Fruit fly (Drosophila melanogaster) whole organism, embryonic: ENCODE measurements around the gene SCAR.

ENCODE experiments used
- Asciz ChIP-seq: fragments of 200-800 bp; sonication (Bioruptor generic); optimal IDR thresholded peaks from 2 replicates; lab custom pipeline; 2017; ENCODE audit warnings: missing biosample characterization, mild to moderate bottlenecking, missing genetic modification characterization, missing genetic modification reagents
- Bdp1 ChIP-seq: fragments of 200-800 bp; sonication (Bioruptor generic); optimal IDR thresholded peaks from 3 replicates; lab custom pipeline; 2016; ENCODE audit warnings: missing biosample characterization, missing genetic modification characterization
- CG10209 ChIP-seq: fragments of 200-800 bp; sonication (Bioruptor generic); optimal IDR thresholded peaks from 3 replicates; lab custom pipeline; 2017; ENCODE audit warnings: missing biosample characterization, mild to moderate bottlenecking, missing genetic modification characterization, missing genetic modification reagents
- CG1024 ChIP-seq: fragments of 200-800 bp; sonication (Bioruptor generic); IDR thresholded peaks from 2 replicates; pipeline ENCODE4 v1.3.6; 2022; ENCODE audit warnings: missing biosample characterization, missing genetic modification characterization
- CG10321 ChIP-seq: fragments of 200-800 bp; sonication (Bioruptor generic); IDR thresholded peaks from 2 replicates; pipeline ENCODE4 v1.3.6; 2022; ENCODE audit warnings: missing biosample characterization, missing genetic modification characterization
- CG10979 ChIP-seq: fragments of 200-800 bp; sonication (Bioruptor generic); optimal IDR thresholded peaks from 2 replicates; lab custom pipeline; 2018; ENCODE audit warnings: missing biosample characterization, mild to moderate bottlenecking, missing genetic modification characterization, moderate library complexity
- CG14710 ChIP-seq: fragments of 200-800 bp; sonication (Bioruptor generic); optimal IDR thresholded peaks from 3 replicates; lab custom pipeline; 2019; ENCODE audit warnings: missing biosample characterization, mild to moderate bottlenecking, missing genetic modification characterization, moderate library complexity
- CG1603 ChIP-seq: fragments of 200-800 bp; sonication (Bioruptor generic); optimal IDR thresholded peaks from 2 replicates; lab custom pipeline; 2019; ENCODE audit warnings: missing biosample characterization, mild to moderate bottlenecking, missing genetic modification characterization, moderate library complexity
- CG17568 ChIP-seq: fragments of 200-800 bp; sonication (Bioruptor generic); optimal IDR thresholded peaks from 2 replicates; lab custom pipeline; 2018; ENCODE audit warnings: missing biosample characterization, mild to moderate bottlenecking, missing genetic modification characterization, moderate library complexity
- CG17802 ChIP-seq: fragments of 200-800 bp; sonication (Bioruptor generic); optimal IDR thresholded peaks from 2 replicates; lab custom pipeline; 2018; ENCODE audit warnings: missing biosample characterization, mild to moderate bottlenecking, missing genetic modification characterization, moderate library complexity
- CG2199 ChIP-seq: fragments of 200-800 bp; sonication (Bioruptor generic); IDR thresholded peaks from 3 replicates; pipeline ENCODE4 v1.3.6; 2022; ENCODE audit warnings: missing biosample characterization, missing genetic modification characterization
- CG2202 ChIP-seq: fragments of 200-800 bp; sonication (Bioruptor generic); optimal IDR thresholded peaks from 2 replicates; lab custom pipeline; 2018; ENCODE audit warnings: missing biosample characterization, mild to moderate bottlenecking, missing genetic modification characterization
- CG30020 ChIP-seq: fragments of 200-800 bp; optimal IDR thresholded peaks from 2 replicates; lab custom pipeline; 2019; ENCODE audit warnings: missing biosample characterization, mild to moderate bottlenecking, missing genetic modification characterization, moderate library complexity
- CG3065 ChIP-seq: fragments of 200-800 bp; sonication (Bioruptor generic); optimal IDR thresholded peaks from 2 replicates; lab custom pipeline; 2016; ENCODE audit warnings: missing biosample characterization, missing genetic modification characterization
- CG32767 ChIP-seq: fragments of 200-800 bp; sonication (Bioruptor generic); IDR thresholded peaks from 2 replicates; pipeline ENCODE4 v1.3.6; 2022; ENCODE audit warnings: missing biosample characterization, missing genetic modification characterization
- CG7372 ChIP-seq: fragments of 200-800 bp; sonication (Bioruptor generic); IDR thresholded peaks from 2 replicates; pipeline ENCODE4 v1.3.6; 2022; ENCODE audit warnings: missing biosample characterization, missing genetic modification characterization
- CG9727 ChIP-seq: fragments of 200-800 bp; sonication (Bioruptor generic); optimal IDR thresholded peaks from 3 replicates; lab custom pipeline; 2017; ENCODE audit warnings: missing biosample characterization, mild to moderate bottlenecking, missing genetic modification characterization
- D19B ChIP-seq: fragments of 200-800 bp; sonication (Bioruptor generic); optimal IDR thresholded peaks from 2 replicates; lab custom pipeline; 2017; ENCODE audit warnings: missing biosample characterization, mild to moderate bottlenecking, missing genetic modification characterization
- Dbx ChIP-seq: fragments of 200-800 bp; sonication (Bioruptor generic); IDR thresholded peaks from 3 replicates; pipeline ENCODE4 v1.3.6; 2022; ENCODE audit warnings: missing biosample characterization, missing genetic modification characterization
- Deaf1 ChIP-seq: fragments of 200-800 bp; optimal IDR thresholded peaks from 3 replicates; lab custom pipeline; 2019; ENCODE audit warnings: missing biosample characterization, mild to moderate bottlenecking, missing genetic modification characterization, moderate library complexity
- ERR ChIP-seq: fragments of 200-800 bp; sonication (Bioruptor generic); optimal IDR thresholded peaks from 2 replicates; lab custom pipeline; 2016; ENCODE audit warnings: missing biosample characterization, missing genetic modification characterization
- Fer2 ChIP-seq: fragments of 200-800 bp; sonication (Bioruptor generic); optimal IDR thresholded peaks from 2 replicates; lab custom pipeline; 2018; ENCODE audit warnings: missing biosample characterization, mild to moderate bottlenecking, missing genetic modification characterization, moderate library complexity
- HLHmδ ChIP-seq: fragments of 200-800 bp; sonication (Bioruptor generic); optimal IDR thresholded peaks from 2 replicates; lab custom pipeline; 2018; ENCODE audit warnings: missing biosample characterization, mild to moderate bottlenecking, missing genetic modification characterization, moderate library complexity
- MBD-R2 ChIP-seq: fragments of 200-800 bp; sonication (Bioruptor generic); IDR thresholded peaks from 2 replicates; pipeline ENCODE4 v1.3.6; 2022; ENCODE audit warnings: missing biosample characterization, missing genetic modification characterization
- MTF-1 ChIP-seq: fragments of 200-800 bp; sonication (Bioruptor generic); optimal IDR thresholded peaks from 2 replicates; lab custom pipeline; 2018; ENCODE audit warnings: missing biosample characterization, mild to moderate bottlenecking, missing genetic modification characterization, borderline replicate concordance
- Med ChIP-seq: fragments of 200-800 bp; sonication (Bioruptor generic); peaks from one replicate; lab custom pipeline; 2016; ENCODE audit warnings: missing biosample characterization, missing genetic modification characterization, mild to moderate bottlenecking, inconsistent platforms, moderate library complexity
- NC2α ChIP-seq: fragments of 200-800 bp; sonication (Bioruptor generic); optimal IDR thresholded peaks from 2 replicates; lab custom pipeline; 2016; ENCODE audit warnings: missing biosample characterization, missing genetic modification characterization
- Nf-YB ChIP-seq: fragments of 200-800 bp; sonication (Bioruptor generic); optimal IDR thresholded peaks from 3 replicates; lab custom pipeline; 2019; ENCODE audit warnings: missing biosample characterization, mild to moderate bottlenecking, missing genetic modification characterization, moderate library complexity
- Trl ChIP-seq, 3 experiments: fragments of >200 bp in 2 of 3; fragments of 200-800 bp in 1 of 3; sonication (Bioruptor generic) in 1 of 3; optimal IDR thresholded peaks; 2 replicates in 1 of 3; 3 replicates in 2 of 3; lab custom pipeline; 2016 to 2017; ENCODE audit warnings: missing biosample characterization in 1 of 3, missing genetic modification characterization in 1 of 3
- Xrp1 ChIP-seq: fragments of 200-800 bp; sonication (Bioruptor generic); IDR thresholded peaks from 2 replicates; pipeline ENCODE4 v1.3.6; 2022; ENCODE audit warnings: missing biosample characterization, missing genetic modification characterization
- ab ChIP-seq: fragments of 200-800 bp; sonication (Bioruptor generic); optimal IDR thresholded peaks from 2 replicates; lab custom pipeline; 2016; ENCODE audit warnings: missing biosample characterization, missing genetic modification characterization
- ac ChIP-seq: fragments of 200-800 bp; sonication (Bioruptor generic); optimal IDR thresholded peaks from 3 replicates; lab custom pipeline; 2017; ENCODE audit warnings: missing biosample characterization, mild to moderate bottlenecking, missing genetic modification characterization
- ap ChIP-seq: fragments of 200-800 bp; sonication (Bioruptor generic); IDR thresholded peaks from 2 replicates; pipeline ENCODE4 v1.3.6; 2022; ENCODE audit warnings: missing biosample characterization, missing genetic modification characterization
- bbx ChIP-seq: fragments of 200-800 bp; sonication (Bioruptor generic); IDR thresholded peaks from 2 replicates; pipeline ENCODE4 v1.3.6; 2022; ENCODE audit warnings: missing biosample characterization, missing genetic modification characterization; ENCODE audit not compliant: partially characterized antibody
- bowl ChIP-seq: fragments of 200-800 bp; sonication (Bioruptor generic); IDR thresholded peaks from 2 replicates; pipeline ENCODE4 v1.3.6; 2022; ENCODE audit warnings: missing biosample characterization, missing genetic modification characterization
- br ChIP-seq: fragments of >200 bp; optimal IDR thresholded peaks from 2 replicates; lab custom pipeline; 2017
- cato ChIP-seq: fragments of 200-800 bp; sonication (Bioruptor generic); optimal IDR thresholded peaks from 2 replicates; lab custom pipeline; 2016; ENCODE audit warnings: missing biosample characterization, missing genetic modification characterization, borderline replicate concordance
- chm ChIP-seq: fragments of 200-800 bp; sonication (Bioruptor generic); IDR thresholded peaks from 2 replicates; pipeline ENCODE4 v1.3.6; 2022; ENCODE audit warnings: missing biosample characterization, missing genetic modification characterization
- da ChIP-seq: fragments of 200-800 bp; sonication (Bioruptor generic); optimal IDR thresholded peaks from 2 replicates; lab custom pipeline; 2016; ENCODE audit warnings: missing biosample characterization, missing genetic modification characterization
- gem ChIP-seq: fragments of 200-800 bp; sonication (Bioruptor generic); optimal IDR thresholded peaks from 2 replicates; lab custom pipeline; 2019; ENCODE audit warnings: missing biosample characterization, mild to moderate bottlenecking, missing genetic modification characterization, moderate library complexity
- jing ChIP-seq: fragments of 200-800 bp; sonication (Bioruptor generic); optimal IDR thresholded peaks from 2 replicates; lab custom pipeline; 2018; ENCODE audit warnings: missing biosample characterization, mild to moderate bottlenecking, missing genetic modification characterization
- mld ChIP-seq: fragments of 200-800 bp; sonication (Bioruptor generic); IDR thresholded peaks from 3 replicates; pipeline ENCODE4 v1.3.6; 2022; ENCODE audit warnings: missing biosample characterization, missing genetic modification characterization; ENCODE audit not compliant: partially characterized antibody
- onecut ChIP-seq: fragments of 200-800 bp; sonication (Bioruptor generic); IDR thresholded peaks from 2 replicates; pipeline ENCODE4 v1.3.6; 2022; ENCODE audit warnings: missing biosample characterization, missing genetic modification characterization
- otp ChIP-seq: fragments of 200-800 bp; sonication (Bioruptor generic); IDR thresholded peaks from 3 replicates; pipeline ENCODE4, ENCODE4 v1.3.6; 2022; ENCODE audit warnings: missing biosample characterization, missing genetic modification characterization
- repo ChIP-seq: fragments of 200-800 bp; sonication (Bioruptor generic); optimal IDR thresholded peaks from 2 replicates; lab custom pipeline; 2016; ENCODE audit warnings: missing biosample characterization, missing genetic modification characterization
- ro ChIP-seq: fragments of 200-800 bp; sonication (Bioruptor generic); IDR thresholded peaks from 2 replicates; pipeline ENCODE4 v1.3.6; 2022; ENCODE audit warnings: missing biosample characterization, missing genetic modification characterization
- shn ChIP-seq: fragments of 200-800 bp; sonication (Bioruptor generic); optimal IDR thresholded peaks from 3 replicates; lab custom pipeline; 2016; ENCODE audit warnings: missing biosample characterization, missing genetic modification characterization
- tup ChIP-seq: fragments of 200-800 bp; sonication (Bioruptor generic); optimal IDR thresholded peaks from 2 replicates; lab custom pipeline; 2016; ENCODE audit warnings: missing biosample characterization, mild to moderate bottlenecking, missing genetic modification characterization, moderate library complexity
- vnd ChIP-seq: fragments of 200-800 bp; sonication (Bioruptor generic); IDR thresholded peaks from 3 replicates; pipeline ENCODE4 v1.3.6; 2022; ENCODE audit warnings: missing biosample characterization, missing genetic modification characterization; ENCODE audit not compliant: partially characterized antibody
- zfh2 ChIP-seq: fragments of 200-800 bp; sonication (Bioruptor generic); optimal IDR thresholded peaks from 2 replicates; lab custom pipeline; 2016; ENCODE audit warnings: missing biosample characterization, missing genetic modification characterization

The SCAR gene

DNA sequence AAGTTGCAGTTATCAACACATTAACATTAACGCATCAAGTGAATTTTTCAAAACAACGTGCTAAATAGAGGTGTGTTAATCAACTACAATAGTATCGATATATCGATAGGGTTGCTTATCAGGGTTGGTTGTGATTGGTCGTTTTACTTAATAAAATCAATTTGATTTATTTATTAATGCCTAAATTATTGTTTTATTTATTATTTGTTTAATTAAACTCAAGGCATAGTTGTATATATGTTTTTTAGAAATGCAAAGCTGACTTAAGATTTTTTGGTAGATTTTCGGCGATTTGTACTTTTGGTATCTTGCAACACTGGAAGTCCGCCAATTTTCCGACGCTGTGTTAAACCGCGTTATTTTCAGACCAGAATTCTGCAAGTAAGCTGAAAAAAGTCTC, 34.4 kb downstream of the SCAR start, which contains the start of the genes Art8 and dUTPase (continued):
- TF ChIP-seq vnd = peak; percentile 68
- TF ChIP-seq cato = peak; percentile 57
- TF ChIP-seq CG30020 (tag; lab: Kevin White, UChicago) = peak; percentile 73
- TF ChIP-seq Dbx (GFP tag; lab: Robert Waterston, UW) = peak; percentile 88
- peak; percentile 49 for TF ChIP-seq CG2202 (tag; lab: Kevin White, UChicago)
- peak; percentile 75 for TF ChIP-seq Nf-YB (GFP tag; lab: Kevin White, UChicago)
- TF ChIP-seq CG1024 (GFP tag; lab: Robert Waterston, UW) = 0 out of 2 replicates have a peak, but pooled peaks have one; percentile 34
- peak; percentile 30 for TF ChIP-seq CG1603 (tag; lab: Kevin White, UChicago)
- TF ChIP-seq Fer2 (tag; lab: Kevin White, UChicago) = peak; percentile 40
- peak; percentile 86 for TF ChIP-seq MBD-R2 (GFP tag; lab: Robert Waterston, UW)
- no peak for TF ChIP-seq ro
- no peak for TF ChIP-seq CG17802
- TF ChIP-seq shn (GFP tag; lab: Kevin White, UChicago) = no peak
- no peak for TF ChIP-seq ac
- TF ChIP-seq otp = peak; percentile 35; the same call in 1 of the 3 replicates
- no peak for TF ChIP-seq HLHmδ (GFP tag; lab: Kevin White, UChicago)
- TF ChIP-seq Bdp1 = peak; percentile 30
- no peak for TF ChIP-seq bowl
- TF ChIP-seq br = no peak
- peak; percentile 8 for TF ChIP-seq NC2α (GFP tag; lab: Kevin White, UChicago)
- peak; percentile 90 for TF ChIP-seq CG14710 (tag; lab: Kevin White, UChicago)
- TF ChIP-seq tup (GFP tag; lab: Kevin White, UChicago) = peak; percentile 22
- no peak for TF ChIP-seq CG7372
- no peak for TF ChIP-seq Trl (optimal IDR thresholded peaks at IDR 0.05; lab: Kevin White, UChicago)
- TF ChIP-seq Trl (GFP tag; optimal IDR thresholded peaks at IDR 0.05; lab: Kevin White, UChicago) = peak; percentile 35
- TF ChIP-seq repo = no peak
- peak; percentile 46; the same call in 1 of the 3 replicates for TF ChIP-seq mld
- TF ChIP-seq D19B (GFP tag; lab: Kevin White, UChicago) = peak; percentile 4
- TF ChIP-seq ab (GFP tag; lab: Kevin White, UChicago) = no peak
- peak; percentile 86 for TF ChIP-seq gem (tag; lab: Kevin White, UChicago)
- TF ChIP-seq onecut = no peak
- TF ChIP-seq chm (GFP tag; lab: Robert Waterston, UW) = no peak
- no peak for TF ChIP-seq MTF-1 (GFP tag; lab: Kevin White, UChicago)
- 0 out of 2 replicates have a peak, but pooled peaks have one; percentile 37 for TF ChIP-seq CG32767
- TF ChIP-seq Med (GFP tag; lab: Kevin White, UChicago) = peak; percentile 80
- TF ChIP-seq CG10209 (GFP tag; lab: Kevin White, UChicago) = peak; percentile 66
- TF ChIP-seq CG3065 (GFP tag; lab: Kevin White, UChicago) = peak; percentile 48
- TF ChIP-seq Xrp1 (GFP tag; lab: Robert Waterston, UW) = peak; percentile 80
- peak; percentile 22; the same call in 1 of the 2 replicates for TF ChIP-seq ap
- no peak for TF ChIP-seq CG17568 (GFP tag; lab: Kevin White, UChicago)
- no peak for TF ChIP-seq ERR (GFP tag; lab: Kevin White, UChicago)
- TF ChIP-seq CG10979 (tag; lab: Kevin White, UChicago) = peak; percentile 69
- TF ChIP-seq CG9727 (GFP tag; lab: Kevin White, UChicago) = peak; percentile 74
- TF ChIP-seq da (GFP tag; lab: Kevin White, UChicago) = no peak
- peak; percentile 79 for TF ChIP-seq bbx
- TF ChIP-seq Asciz (GFP tag; lab: Kevin White, UChicago) = no peak
- no peak for TF ChIP-seq CG2199 (GFP tag; lab: Robert Waterston, UW)
- 0 out of 2 replicates have a peak, but pooled peaks have one; percentile 22 for TF ChIP-seq CG10321 (GFP tag; lab: Robert Waterston, UW)
- no peak for TF ChIP-seq jing
- TF ChIP-seq Deaf1 (tag; lab: Kevin White, UChicago) = no peak
- TF ChIP-seq zfh2 = peak; percentile 53
